Worm (Caenorhabditis elegans) whole organism, midembryonic: ENCODE data around the gene T02D1.9.

ENCODE experiments used
- T22C8.4 ChIP-seq: fragments of 200-800 bp; sonication (Bioruptor generic); IDR thresholded peaks from 2 replicates; pipeline ENCODE4 v1.3.6; 2022; ENCODE audit warnings: missing genetic modification characterization, missing compliant biosample characterization
- cog-1 ChIP-seq: sonication (generic microtip); optimal IDR thresholded peaks from 2 replicates; lab custom pipeline; 2016; ENCODE audit warnings: missing genetic modification characterization, missing compliant biosample characterization
- flt-1 ChIP-seq: fragments of 200-800 bp; sonication (Bioruptor generic); IDR thresholded peaks from 2 replicates; pipeline ENCODE4 v1.3.6; 2022; ENCODE audit warnings: missing genetic modification characterization, missing compliant biosample characterization
- klf-2 ChIP-seq: fragments of 200-800 bp; sonication (Bioruptor generic); conservative IDR thresholded peaks from 2 replicates; pipeline ENCODE4 v1.3.6; 2022; ENCODE audit warnings: missing genetic modification reagents, missing genetic modification characterization, missing compliant biosample characterization
- med-1 ChIP-seq: sonication (generic microtip); optimal IDR thresholded peaks from 2 replicates; lab custom pipeline; 2017; ENCODE audit warnings: missing genetic modification characterization, mild to moderate bottlenecking, missing compliant biosample characterization, antibody characterized with exemption, missing genetic modification reagents; ENCODE audit not compliant: insufficient read depth
- ref-1 ChIP-seq: fragments of 200-800 bp; sonication (Bioruptor generic); conservative IDR thresholded peaks from 2 replicates; pipeline ENCODE4 v1.3.6; 2022; ENCODE audit warnings: missing genetic modification reagents, missing genetic modification characterization, missing compliant biosample characterization
- tab-1 ChIP-seq: fragments of 200-800 bp; sonication (Bioruptor generic); IDR thresholded peaks from 2 replicates; pipeline ENCODE4 v1.3.6; 2022; ENCODE audit warnings: missing genetic modification characterization, missing compliant biosample characterization
- ztf-23 ChIP-seq: fragments of 200-800 bp; sonication (Bioruptor generic); IDR thresholded peaks from 2 replicates; pipeline ENCODE4 v1.3.6; 2022; ENCODE audit warnings: missing genetic modification reagents, missing genetic modification characterization, missing compliant biosample characterization
- ztf-29 ChIP-seq: fragments of 200-800 bp; sonication (Bioruptor generic); IDR thresholded peaks from 2 replicates; pipeline ENCODE4 v1.3.6; 2022; ENCODE audit warnings: missing genetic modification reagents, missing genetic modification characterization, missing compliant biosample characterization

Gene T02D1.9

DNA sequence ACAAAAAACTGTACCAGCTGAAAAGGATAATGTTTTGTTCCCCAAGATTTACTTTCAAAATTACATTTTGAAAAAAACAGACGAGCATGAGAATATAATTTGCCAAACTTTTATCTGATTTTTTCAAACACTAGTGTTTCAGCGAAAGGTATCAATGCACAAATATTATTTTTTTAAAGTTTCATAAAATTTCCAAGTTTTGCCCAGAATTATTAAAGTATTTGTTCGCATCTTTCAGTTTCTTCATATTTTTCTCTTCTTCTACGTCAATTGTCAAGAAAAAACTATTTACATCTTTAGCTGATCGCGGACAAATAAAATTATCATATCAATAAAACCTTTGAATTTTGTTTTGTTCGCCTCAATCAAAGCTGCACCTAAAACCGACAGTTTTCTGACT is 29.6 kb upstream of the T02D1.9 start, which contains the start of gene C06A12.8:
Gene C06A12.8, plus strand, starts transcription at position 301 of the 400 bp plus-strand sequence.
- TF ChIP-seq klf-2 (GFP tag; lab: Robert Waterston, UW), result no peak
- no peak for TF ChIP-seq med-1 (GFP tag; lab: Kevin White, UChicago)
- no peak for TF ChIP-seq cog-1
- TF ChIP-seq ztf-23 (GFP tag; lab: Robert Waterston, UW), result no peak
- TF ChIP-seq T22C8.4 (GFP tag; lab: Robert Waterston, UW), result no peak
- TF ChIP-seq ref-1 (GFP tag; lab: Robert Waterston, UW), result no peak
- TF ChIP-seq tab-1, result no peak
- no peak for TF ChIP-seq flt-1 (GFP tag; lab: Robert Waterston, UW)
- TF ChIP-seq ztf-29 (GFP tag; lab: Robert Waterston, UW), result no peak

- TF ChIP-seq ztf-23 (GFP tag; lab: Robert Waterston, UW), result no peak
- no peak for TF ChIP-seq ztf-29 (GFP tag; lab: Robert Waterston, UW)
- no peak for TF ChIP-seq klf-2 (GFP tag; lab: Robert Waterston, UW)
- TF ChIP-seq tab-1, result no peak
Measured at ce11 chrIV:17436552-17436951, 29.2 kb upstream of the T02D1.9 start, which contains the start of gene gcy-27. TSS of gene gcy-27 (minus strand) at chrIV:17436652.

- TF ChIP-seq ref-1 (GFP tag; lab: Robert Waterston, UW) (no peak), T22C8.4 (GFP tag; lab: Robert Waterston, UW) (no peak), ztf-29 (GFP tag; lab: Robert Waterston, UW) (no peak), flt-1 (GFP tag; lab: Robert Waterston, UW) (no peak), klf-2 (GFP tag; lab: Robert Waterston, UW) (no peak), ztf-23 (GFP tag; lab: Robert Waterston, UW) (no peak), med-1 (GFP tag; lab: Kevin White, UChicago) (no peak)
Measured at ce11 chrIV:17435228-17435627, 27.8 kb upstream of the T02D1.9 start.

DNA sequence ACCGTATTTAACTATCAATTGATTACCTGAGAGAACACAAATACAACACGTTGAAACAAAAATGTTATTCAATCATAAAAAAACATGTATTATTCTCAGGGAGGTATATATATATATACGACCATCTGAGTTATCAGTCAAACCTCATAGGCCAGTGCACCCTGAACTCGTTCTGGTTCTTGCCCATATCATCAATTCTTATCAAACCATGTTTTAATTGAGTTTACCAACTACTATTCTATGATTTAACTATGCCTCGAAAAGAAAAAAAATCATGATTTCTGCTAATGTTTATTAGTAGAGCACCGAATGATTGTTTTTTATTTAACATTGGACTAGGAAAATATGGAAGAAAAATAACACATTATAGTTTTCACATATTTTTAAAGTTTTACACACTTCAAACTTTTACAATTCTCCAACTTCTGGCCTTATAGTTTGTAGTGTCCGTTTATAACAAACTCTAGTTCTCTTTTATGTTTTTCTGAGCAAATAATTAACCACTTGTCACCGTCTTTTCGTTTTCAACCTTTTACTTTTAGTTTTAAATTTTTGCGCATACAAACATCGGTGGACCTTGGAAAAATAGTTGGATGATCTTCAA is 24.9 kb upstream of the T02D1.9 start:
- TF ChIP-seq klf-2 (GFP tag; lab: Robert Waterston, UW) (no peak), T22C8.4 (GFP tag; lab: Robert Waterston, UW) (no peak), med-1 (GFP tag; lab: Kevin White, UChicago) (no peak), flt-1 (GFP tag; lab: Robert Waterston, UW) (no peak), ref-1 (GFP tag; lab: Robert Waterston, UW) (no peak), tab-1 (no peak)

ce11 chrIV:17431287-17431686 is 23.9 kb upstream of the T02D1.9 start, which contains the start of gene lact-6:
TSS of gene lact-6 (minus strand) at chrIV:17431387.
- TF ChIP-seq T22C8.4 (GFP tag; lab: Robert Waterston, UW) (no peak), klf-2 (GFP tag; lab: Robert Waterston, UW) (no peak), ztf-23 (GFP tag; lab: Robert Waterston, UW) (no peak), ztf-29 (GFP tag; lab: Robert Waterston, UW) (no peak), tab-1 (no peak), flt-1 (GFP tag; lab: Robert Waterston, UW) (no peak), med-1 (GFP tag; lab: Kevin White, UChicago) (no peak)

ce11 chrIV:17427423-17427822 is 20.0 kb upstream of the T02D1.9 start, which contains the start of gene C06A12.3:
TSS of gene C06A12.3 (plus strand) at chrIV:17427723.
- TF ChIP-seq cog-1, result no peak
- no peak for TF ChIP-seq klf-2 (GFP tag; lab: Robert Waterston, UW)
- no peak for TF ChIP-seq tab-1
- TF ChIP-seq T22C8.4 (GFP tag; lab: Robert Waterston, UW), result no peak
- no peak for TF ChIP-seq ztf-23 (GFP tag; lab: Robert Waterston, UW)
- TF ChIP-seq ref-1 (GFP tag; lab: Robert Waterston, UW), result no peak
- no peak for TF ChIP-seq med-1 (GFP tag; lab: Kevin White, UChicago)
- no peak for TF ChIP-seq ztf-29 (GFP tag; lab: Robert Waterston, UW)
- no peak for TF ChIP-seq flt-1 (GFP tag; lab: Robert Waterston, UW)

DNA sequence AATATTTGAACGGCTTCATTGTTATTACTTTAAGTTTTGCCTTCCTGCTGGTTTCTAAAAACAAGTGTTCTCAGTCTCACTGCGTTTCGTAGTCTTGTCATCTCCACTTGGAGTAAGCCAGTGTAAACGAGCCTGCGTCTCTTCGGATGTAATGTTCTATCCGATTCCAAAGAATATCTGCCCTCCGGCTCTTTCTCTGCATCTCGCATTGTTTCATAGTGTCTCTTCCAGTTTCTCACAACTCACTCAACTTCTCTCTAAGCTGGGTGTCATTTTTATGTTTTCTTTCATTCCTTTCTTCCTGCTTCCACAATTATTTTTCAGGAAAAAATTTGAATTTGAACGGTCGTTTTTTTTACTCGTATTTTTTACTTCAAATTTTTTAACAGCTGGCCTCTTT is 19.6 kb upstream of the T02D1.9 start:
- TF ChIP-seq flt-1 (GFP tag; lab: Robert Waterston, UW), result no peak
- TF ChIP-seq T22C8.4 (GFP tag; lab: Robert Waterston, UW), result no peak
- TF ChIP-seq ref-1 (GFP tag; lab: Robert Waterston, UW), result no peak
- no peak for TF ChIP-seq med-1 (GFP tag; lab: Kevin White, UChicago)
- TF ChIP-seq klf-2 (GFP tag; lab: Robert Waterston, UW), result no peak
- no peak for TF ChIP-seq cog-1
- no peak for TF ChIP-seq tab-1
- no peak for TF ChIP-seq ztf-23 (GFP tag; lab: Robert Waterston, UW)
- no peak for TF ChIP-seq ztf-29 (GFP tag; lab: Robert Waterston, UW)

- TF ChIP-seq klf-2 (GFP tag; lab: Robert Waterston, UW) (no peak), flt-1 (GFP tag; lab: Robert Waterston, UW) (no peak), T22C8.4 (GFP tag; lab: Robert Waterston, UW) (no peak), ztf-29 (GFP tag; lab: Robert Waterston, UW) (no peak), ref-1 (GFP tag; lab: Robert Waterston, UW) (no peak), ztf-23 (GFP tag; lab: Robert Waterston, UW) (no peak), med-1 (GFP tag; lab: Kevin White, UChicago) (no peak), cog-1 (no peak), tab-1 (no peak)
Measured at ce11 chrIV:17417723-17418122, 10.3 kb upstream of the T02D1.9 start, which contains the start of gene npr-26. TSS of gene npr-26 (minus strand) at chrIV:17417823.

DNA sequence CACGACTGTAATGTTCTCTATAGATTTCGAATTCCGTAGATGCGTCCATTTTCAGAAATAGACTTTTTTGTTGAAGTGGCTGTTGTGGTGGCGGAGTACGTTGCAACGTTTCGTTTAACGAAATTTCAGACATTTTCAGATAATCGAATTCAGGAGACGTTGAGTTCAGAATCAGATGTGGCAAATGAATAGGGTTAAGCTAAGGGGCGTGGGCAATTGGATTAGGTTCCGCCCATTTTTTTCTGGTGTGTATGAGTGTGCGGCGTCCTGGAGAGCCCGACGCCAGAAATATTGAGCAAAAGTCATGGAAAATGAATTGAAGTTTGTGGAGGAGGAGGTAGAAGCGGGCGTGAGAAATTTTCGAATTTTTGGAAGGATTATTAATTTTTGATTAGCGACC is 6.0 kb upstream of the T02D1.9 start:
- TF ChIP-seq flt-1 (GFP tag; lab: Robert Waterston, UW) (no peak), cog-1 (no peak), klf-2 (GFP tag; lab: Robert Waterston, UW) (no peak), ztf-29 (GFP tag; lab: Robert Waterston, UW) (no peak), ref-1 (GFP tag; lab: Robert Waterston, UW) (no peak), ztf-23 (GFP tag; lab: Robert Waterston, UW) (no peak), tab-1 (no peak), T22C8.4 (GFP tag; lab: Robert Waterston, UW) (no peak), med-1 (GFP tag; lab: Kevin White, UChicago) (no peak)
